Worm (Caenorhabditis elegans): Measurements from ENCODE around the gene T28D6.7.
A peak's percentile ranks its signal among the peaks of the same experiment; 100 is the strongest.

Gene T28D6.7

ce11 chrIII:11381922-11382321, 35.6 kb upstream of the T28D6.7 start, which contains the start of gene subs-4:
subs-4 (plus strand) TSS chrIII:11382222.
- TF ChIP-seq R02D3.7 (tag; optimal IDR thresholded peaks at IDR 0.05) (no peak), nhr-43 (tag; optimal IDR thresholded peaks at IDR 0.05; ENCODE audit: poor library complexity, severe bottlenecking) (no peak), ceh-16 (tag; optimal IDR thresholded peaks at IDR 0.05) (no peak), ztf-11 (tag; optimal IDR thresholded peaks at IDR 0.05) (no peak), hmg-11 (tag; optimal IDR thresholded peaks at IDR 0.05) (no peak), lin-15B (tag; optimal IDR thresholded peaks at IDR 0.05) (no peak), ceh-28 (tag; optimal IDR thresholded peaks at IDR 0.05) (no peak), mdl-1 (tag; optimal IDR thresholded peaks at IDR 0.05) (no peak), tbx-2 (tag; optimal IDR thresholded peaks at IDR 0.05) (no peak), lin-39 (tag; optimal IDR thresholded peaks at IDR 0.05) (no peak), nhr-28 (tag; optimal IDR thresholded peaks at IDR 0.05) (no peak), nhr-67 (tag; optimal IDR thresholded peaks at IDR 0.05) (no peak), snpc-4 (tag; optimal IDR thresholded peaks at IDR 0.05) (no peak), ztf-4 (tag; optimal IDR thresholded peaks at IDR 0.05) (no peak)

- peak; percentile 34 for TF ChIP-seq nhr-25 (tag; optimal IDR thresholded peaks at IDR 0.05)
- TF ChIP-seq fkh-10 (GFP tag; optimal IDR thresholded peaks at IDR 0.05) = no peak
- peak; percentile 93 for TF ChIP-seq nhr-23 (tag; optimal IDR thresholded peaks at IDR 0.05)
- no peak for TF ChIP-seq pha-4 (tag; optimal IDR thresholded peaks at IDR 0.05)
- TF ChIP-seq ama-1 (optimal IDR thresholded peaks at IDR 0.05) = no peak
- TF ChIP-seq daf-12 (tag; optimal IDR thresholded peaks at IDR 0.05) = no peak
- TF ChIP-seq lin-39 (tag; optimal IDR thresholded peaks at IDR 0.05) = peak; percentile 39
- TF ChIP-seq snpc-4 (tag; optimal IDR thresholded peaks at IDR 0.05) = peak; percentile 82
- TF ChIP-seq nhr-28 (tag; optimal IDR thresholded peaks at IDR 0.05) = no peak
- TF ChIP-seq nfya-1 (tag; optimal IDR thresholded peaks at IDR 0.05; ENCODE audit: insufficient read depth) = peak; percentile 55
- peak; percentile 66 for TF ChIP-seq hmg-11 (tag; optimal IDR thresholded peaks at IDR 0.05)
Measured at ce11 chrIII:11380555-11380954, 34.3 kb upstream of the T28D6.7 start.

- TF ChIP-seq snpc-4 (tag; optimal IDR thresholded peaks at IDR 0.05) (peak; percentile 58), ztf-4 (tag; optimal IDR thresholded peaks at IDR 0.05) (no peak)
Measured at ce11 chrIII:11378910-11379309, 32.6 kb upstream of the T28D6.7 start.

- TF ChIP-seq nhr-43 (tag; optimal IDR thresholded peaks at IDR 0.05; ENCODE audit: poor library complexity, severe bottlenecking) = no peak
- peak; percentile 50 for TF ChIP-seq snpc-4 (tag; optimal IDR thresholded peaks at IDR 0.05)
- TF ChIP-seq nhr-11 (tag; optimal IDR thresholded peaks at IDR 0.05) = peak; percentile 0
- peak; percentile 43 for TF ChIP-seq nhr-25 (tag; optimal IDR thresholded peaks at IDR 0.05)
Measured at ce11 chrIII:11378450-11378849, 32.2 kb upstream of the T28D6.7 start.

ce11 chrIII:11377880-11378279, 31.6 kb upstream of the T28D6.7 start, which contains the start of gene dpy-18:
dpy-18 (minus strand) TSS chrIII:11377980.
- TF ChIP-seq lin-39 (tag; optimal IDR thresholded peaks at IDR 0.05) = no peak
- no peak for TF ChIP-seq nfya-1 (tag; optimal IDR thresholded peaks at IDR 0.05; ENCODE audit: insufficient read depth)
- no peak for TF ChIP-seq nhr-25 (tag; optimal IDR thresholded peaks at IDR 0.05)
- TF ChIP-seq sea-2 (GFP tag; optimal IDR thresholded peaks at IDR 0.05) = no peak
- no peak for TF ChIP-seq zag-1 (tag; optimal IDR thresholded peaks at IDR 0.05)
- no peak for TF ChIP-seq tbx-2 (tag; optimal IDR thresholded peaks at IDR 0.05)
- TF ChIP-seq nhr-77 (tag; optimal IDR thresholded peaks at IDR 0.05) = no peak
- no peak for TF ChIP-seq ztf-4 (tag; optimal IDR thresholded peaks at IDR 0.05)
- no peak for TF ChIP-seq lin-15B (tag; optimal IDR thresholded peaks at IDR 0.05)
- TF ChIP-seq nhr-28 (tag; optimal IDR thresholded peaks at IDR 0.05) = no peak
- no peak for TF ChIP-seq fkh-10 (GFP tag; optimal IDR thresholded peaks at IDR 0.05)
- TF ChIP-seq pqm-1 (tag; optimal IDR thresholded peaks at IDR 0.05) = no peak
- no peak for TF ChIP-seq daf-12 (tag; optimal IDR thresholded peaks at IDR 0.05)
- TF ChIP-seq egl-27 (tag; optimal IDR thresholded peaks at IDR 0.05) = no peak
- no peak for TF ChIP-seq ZK546.5 (tag; optimal IDR thresholded peaks at IDR 0.05)
- TF ChIP-seq nhr-237 (tag; optimal IDR thresholded peaks at IDR 0.05) = no peak
- TF ChIP-seq unc-62 (GFP tag; optimal IDR thresholded peaks at IDR 0.05) = no peak
- no peak for TF ChIP-seq hmg-11 (tag; optimal IDR thresholded peaks at IDR 0.05)

ce11 chrIII:11372199-11372938, 26.1 kb upstream of the T28D6.7 start:
- TF ChIP-seq sea-2 (GFP tag; optimal IDR thresholded peaks at IDR 0.05) = no peak
- no peak for TF ChIP-seq nhr-43 (tag; optimal IDR thresholded peaks at IDR 0.05; ENCODE audit: poor library complexity, severe bottlenecking)
- no peak for TF ChIP-seq mml-1 (tag; optimal IDR thresholded peaks at IDR 0.05)
- no peak for TF ChIP-seq fos-1 (tag; optimal IDR thresholded peaks at IDR 0.05)
- TF ChIP-seq fkh-10 (GFP tag; optimal IDR thresholded peaks at IDR 0.05) = no peak
- peak; percentile 89 for TF ChIP-seq snpc-4 (tag; optimal IDR thresholded peaks at IDR 0.05)
- no peak for TF ChIP-seq lin-39 (tag; optimal IDR thresholded peaks at IDR 0.05)
- TF ChIP-seq aly-2 (tag; optimal IDR thresholded peaks at IDR 0.05) = no peak
- TF ChIP-seq R02D3.7 (tag; optimal IDR thresholded peaks at IDR 0.05) = no peak
- TF ChIP-seq unc-39 (tag; optimal IDR thresholded peaks at IDR 0.05) = no peak
- no peak for TF ChIP-seq jun-1 (tag; optimal IDR thresholded peaks at IDR 0.05)
- no peak for TF ChIP-seq ZK546.5 (tag; optimal IDR thresholded peaks at IDR 0.05)
- TF ChIP-seq pha-4 (tag; optimal IDR thresholded peaks at IDR 0.05) = peak; percentile 27
- peak; percentile 18 for TF ChIP-seq ceh-28 (tag; optimal IDR thresholded peaks at IDR 0.05)
- peak; percentile 28 for TF ChIP-seq pqm-1 (tag; optimal IDR thresholded peaks at IDR 0.05)
- TF ChIP-seq nhr-237 (tag; optimal IDR thresholded peaks at IDR 0.05) = no peak
- no peak for TF ChIP-seq nhr-77 (tag; optimal IDR thresholded peaks at IDR 0.05)
- no peak for TF ChIP-seq nfya-1 (tag; optimal IDR thresholded peaks at IDR 0.05; ENCODE audit: insufficient read depth)
- no peak for TF ChIP-seq eor-1 (tag; optimal IDR thresholded peaks at IDR 0.05)
- no peak for TF ChIP-seq mdl-1 (tag; optimal IDR thresholded peaks at IDR 0.05)
- TF ChIP-seq ceh-16 (tag; optimal IDR thresholded peaks at IDR 0.05) = no peak
- TF ChIP-seq elt-2 (tag; optimal IDR thresholded peaks at IDR 0.05) = peak; percentile 58
- no peak for TF ChIP-seq nhr-11 (tag; optimal IDR thresholded peaks at IDR 0.05)
- no peak for TF ChIP-seq ceh-9 (tag; optimal IDR thresholded peaks at IDR 0.05)

Data from whole organism, L3 larva.